Fruit fly (Drosophila melanogaster) whole organism, adult: ENCODE results near the gene Dcps.

Source experiments
- CG11617 ChIP-seq: fragments of 200-800 bp; sonication (Bioruptor generic); optimal IDR thresholded peaks from 2 replicates; lab custom pipeline; 2017; ENCODE audit warnings: mild to moderate bottlenecking, missing biosample characterization, missing genetic modification reagents, missing genetic modification characterization
- CG12768 ChIP-seq: fragments of 200-800 bp; sonication (Bioruptor generic); optimal IDR thresholded peaks from 2 replicates; lab custom pipeline; 2017; ENCODE audit warnings: missing biosample characterization, missing genetic modification characterization, mild to moderate bottlenecking, moderate library complexity, missing genetic modification reagents
- CG14711 ChIP-seq: fragments of 200-800 bp; sonication (Bioruptor generic); optimal IDR thresholded peaks from 2 replicates; lab custom pipeline; 2018; ENCODE audit warnings: missing biosample characterization, mild to moderate bottlenecking, missing genetic modification characterization, moderate library complexity
- CG1620 ChIP-seq: fragments of 200-800 bp; sonication (Bioruptor generic); optimal IDR thresholded peaks from 2 replicates; lab custom pipeline; 2016; ENCODE audit warnings: missing biosample characterization, missing genetic modification characterization
- CG33017 ChIP-seq: fragments of 200-800 bp; sonication (Bioruptor generic); optimal IDR thresholded peaks from 2 replicates; lab custom pipeline; 2018; ENCODE audit warnings: missing biosample characterization, mild to moderate bottlenecking, missing genetic modification characterization, moderate library complexity
- CG5204 ChIP-seq: fragments of 200-800 bp; sonication (Bioruptor generic); optimal IDR thresholded peaks from 2 replicates; lab custom pipeline; 2016; ENCODE audit warnings: missing biosample characterization, missing genetic modification characterization
- CG7045 ChIP-seq: fragments of 200-800 bp; sonication (Bioruptor generic); optimal IDR thresholded peaks from 2 replicates; lab custom pipeline; 2017; ENCODE audit warnings: missing biosample characterization, mild to moderate bottlenecking, missing genetic modification characterization
- CG7101 ChIP-seq: fragments of 200-800 bp; sonication (Bioruptor generic); optimal IDR thresholded peaks from 2 replicates; lab custom pipeline; 2018; ENCODE audit warnings: missing biosample characterization, mild to moderate bottlenecking, missing genetic modification characterization, moderate library complexity
- Clk ChIP-seq: fragments of 200-800 bp; sonication (Bioruptor generic); optimal IDR thresholded peaks from 2 replicates; lab custom pipeline; 2017; ENCODE audit warnings: missing biosample characterization, missing genetic modification characterization
- Crg-1 ChIP-seq: fragments of 200-800 bp; sonication (Bioruptor generic); optimal IDR thresholded peaks from 2 replicates; lab custom pipeline; 2016; ENCODE audit warnings: missing biosample characterization, missing genetic modification characterization
- Hr96 ChIP-seq: fragments of 200-800 bp; sonication (Bioruptor generic); optimal IDR thresholded peaks from 2 replicates; lab custom pipeline; 2016; ENCODE audit warnings: missing biosample characterization, missing genetic modification characterization
- Mnt ChIP-seq: fragments of 200-800 bp; sonication (Bioruptor generic); optimal IDR thresholded peaks from 2 replicates; lab custom pipeline; 2016; ENCODE audit warnings: missing biosample characterization, mild to moderate bottlenecking, missing genetic modification characterization
- bab1 ChIP-seq: fragments of 200-800 bp; sonication (Bioruptor generic); optimal IDR thresholded peaks from 3 replicates; lab custom pipeline; 2019; ENCODE audit warnings: missing biosample characterization, mild to moderate bottlenecking, missing genetic modification characterization, moderate library complexity
- cic ChIP-seq: fragments of 200-800 bp; sonication (Bioruptor generic); optimal IDR thresholded peaks from 2 replicates; lab custom pipeline; 2017; ENCODE audit warnings: missing biosample characterization, mild to moderate bottlenecking, missing genetic modification characterization, moderate library complexity
- cnc ChIP-seq, 2 experiments: fragments of >200 bp; optimal IDR thresholded peaks; 2 replicates each; lab custom pipeline; 2017
- kay ChIP-seq: fragments of 200-800 bp; sonication (Bioruptor generic); peaks from one replicate; lab custom pipeline; 2016; ENCODE audit warnings: missing biosample characterization, missing genetic modification characterization, borderline replicate concordance
- ovo ChIP-seq: fragments of 200-800 bp; sonication (Bioruptor generic); optimal IDR thresholded peaks from 2 replicates; lab custom pipeline; 2016; ENCODE audit warnings: missing biosample characterization, missing genetic modification characterization
- pad ChIP-seq: fragments of 200-800 bp; sonication (Bioruptor generic); optimal IDR thresholded peaks from 3 replicates; lab custom pipeline; 2017; ENCODE audit warnings: missing biosample characterization, missing genetic modification characterization, mild to moderate bottlenecking, moderate library complexity, missing genetic modification reagents
- tj ChIP-seq: fragments of 200-800 bp; sonication (Bioruptor generic); optimal IDR thresholded peaks from 3 replicates; lab custom pipeline; 2017; ENCODE audit warnings: missing biosample characterization, mild to moderate bottlenecking, missing genetic modification characterization, moderate library complexity
- toe ChIP-seq: fragments of 200-800 bp; sonication (Bioruptor generic); optimal IDR thresholded peaks from 2 replicates; lab custom pipeline; 2016; ENCODE audit warnings: missing biosample characterization, missing genetic modification characterization

The Dcps gene

DNA sequence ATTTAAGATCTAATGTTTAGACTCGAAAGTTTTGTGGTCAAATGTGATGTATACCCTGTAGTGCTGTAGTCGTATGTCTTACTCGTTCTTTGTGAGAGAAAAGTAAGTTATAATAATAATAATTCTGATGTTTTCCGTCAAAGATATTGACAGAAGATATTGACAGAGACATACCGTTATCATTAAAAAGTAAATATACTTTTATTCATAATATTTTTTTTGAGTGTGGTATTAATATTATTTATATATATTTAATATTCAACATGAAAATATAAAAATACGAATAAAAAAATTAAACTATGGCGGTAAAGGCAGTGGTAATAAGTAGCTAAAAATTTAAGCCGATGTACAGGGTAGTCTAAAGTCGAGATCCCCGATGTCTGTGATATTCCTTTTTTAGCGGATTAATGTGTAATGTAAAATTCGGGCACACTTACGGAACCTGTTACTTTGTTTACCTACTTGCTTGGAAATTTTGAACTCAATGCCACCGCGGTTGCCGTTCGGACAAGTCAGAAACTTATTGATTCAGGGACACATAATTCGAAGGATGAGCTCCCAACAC is 18.2 kb downstream of the Dcps start, which contains the start of the genes CG2100 and CG1236:
Gene CG2100 (minus strand): TSS at position 51 of the 565 bp plus-strand sequence.
Gene CG1236 (plus strand): TSS at position 444 of the 565 bp plus-strand sequence.
- TF ChIP-seq CG14711 (tag; lab: Kevin White, UChicago) (peak; percentile 76), Mnt (GFP tag; lab: Kevin White, UChicago) (peak; percentile 4), kay (GFP tag; lab: Kevin White, UChicago) (no peak), ovo (GFP tag; lab: Kevin White, UChicago) (peak; percentile 52), toe (GFP tag; lab: Kevin White, UChicago) (no peak), tj (peak; percentile 61), CG33017 (tag; lab: Kevin White, UChicago) (peak; percentile 80), CG7045 (GFP tag; lab: Kevin White, UChicago) (peak; percentile 81), CG12768 (GFP tag; lab: Kevin White, UChicago) (peak; percentile 69), CG11617 (GFP tag; lab: Kevin White, UChicago) (peak; percentile 91), CG5204 (GFP tag; lab: Kevin White, UChicago) (no peak), pad (GFP tag; lab: Kevin White, UChicago) (peak; percentile 67), CG1620 (GFP tag; lab: Kevin White, UChicago) (peak; percentile 22), Crg-1 (peak; percentile 33), CG7101 (tag; lab: Kevin White, UChicago) (peak; percentile 80), Hr96 (GFP tag; lab: Kevin White, UChicago) (no peak), cic (peak; percentile 18), cnc (optimal IDR thresholded peaks at IDR 0.05; lab: Kevin White, UChicago) (no peak), Clk (GFP tag; lab: Kevin White, UChicago) (no peak), bab1 (GFP tag; lab: Kevin White, UChicago) (peak; percentile 73)

- TF ChIP-seq pad (GFP tag; lab: Kevin White, UChicago) (no peak), toe (GFP tag; lab: Kevin White, UChicago) (no peak), ovo (GFP tag; lab: Kevin White, UChicago) (peak; percentile 14), CG7045 (GFP tag; lab: Kevin White, UChicago) (no peak), CG7101 (tag; lab: Kevin White, UChicago) (no peak), kay (GFP tag; lab: Kevin White, UChicago) (no peak), CG11617 (GFP tag; lab: Kevin White, UChicago) (no peak), Hr96 (GFP tag; lab: Kevin White, UChicago) (no peak), cnc (optimal IDR thresholded peaks at IDR 0.05; lab: Kevin White, UChicago) (no peak)
Observed at dm6 chr3R:5733181-5733580, 21.4 kb downstream of the Dcps start, which contains the start of gene CG1239. Gene CG1239 (plus strand): TSS chr3R:5733513.

DNA sequence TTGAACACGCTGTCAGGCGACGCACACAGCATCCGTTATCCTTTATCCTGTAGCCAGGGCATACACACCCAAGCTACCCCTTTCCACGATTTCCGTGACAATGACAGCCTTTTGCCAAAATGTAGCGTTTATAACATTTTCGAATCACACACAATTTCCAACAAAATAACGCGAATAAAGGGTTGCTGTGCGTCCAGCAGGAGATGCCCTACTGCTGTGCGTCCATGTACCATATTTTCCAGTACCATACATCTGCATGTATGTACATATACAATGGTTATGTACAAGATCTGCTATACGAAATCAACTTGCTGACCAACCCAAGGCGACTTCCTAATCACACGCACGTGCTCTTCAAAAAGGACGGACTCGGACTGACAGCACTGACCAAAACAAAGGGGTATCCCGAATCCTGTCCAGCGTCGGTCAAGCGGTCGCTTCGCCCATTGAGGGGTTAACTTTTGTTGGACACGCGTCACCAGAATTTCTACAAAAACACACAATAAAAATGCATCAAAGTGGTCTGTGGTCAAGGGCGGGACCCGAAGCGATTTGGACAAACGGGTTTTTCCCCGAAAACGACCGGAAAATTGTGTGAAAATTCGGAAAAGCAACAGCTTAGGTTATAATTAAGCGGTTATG is 26.7 kb downstream of the Dcps start:
- no peak for TF ChIP-seq CG1620 (GFP tag; lab: Kevin White, UChicago)
- no peak for TF ChIP-seq Crg-1
- TF ChIP-seq CG7045 (GFP tag; lab: Kevin White, UChicago): no peak
- TF ChIP-seq ovo (GFP tag; lab: Kevin White, UChicago): no peak
- no peak for TF ChIP-seq CG7101 (tag; lab: Kevin White, UChicago)
- no peak for TF ChIP-seq CG12768 (GFP tag; lab: Kevin White, UChicago)
- no peak for TF ChIP-seq CG33017 (tag; lab: Kevin White, UChicago)
- no peak for TF ChIP-seq Hr96 (GFP tag; lab: Kevin White, UChicago)
- TF ChIP-seq CG14711 (tag; lab: Kevin White, UChicago): no peak
- TF ChIP-seq kay (GFP tag; lab: Kevin White, UChicago): no peak
- TF ChIP-seq pad (GFP tag; lab: Kevin White, UChicago): no peak
- no peak for TF ChIP-seq cic
- TF ChIP-seq CG11617 (GFP tag; lab: Kevin White, UChicago): no peak
- no peak for TF ChIP-seq Clk (GFP tag; lab: Kevin White, UChicago)
- TF ChIP-seq cnc (optimal IDR thresholded peaks at IDR 0.05; lab: Kevin White, UChicago): no peak
- TF ChIP-seq CG5204 (GFP tag; lab: Kevin White, UChicago): no peak
- no peak for TF ChIP-seq Mnt (GFP tag; lab: Kevin White, UChicago)
- no peak for TF ChIP-seq toe (GFP tag; lab: Kevin White, UChicago)

DNA sequence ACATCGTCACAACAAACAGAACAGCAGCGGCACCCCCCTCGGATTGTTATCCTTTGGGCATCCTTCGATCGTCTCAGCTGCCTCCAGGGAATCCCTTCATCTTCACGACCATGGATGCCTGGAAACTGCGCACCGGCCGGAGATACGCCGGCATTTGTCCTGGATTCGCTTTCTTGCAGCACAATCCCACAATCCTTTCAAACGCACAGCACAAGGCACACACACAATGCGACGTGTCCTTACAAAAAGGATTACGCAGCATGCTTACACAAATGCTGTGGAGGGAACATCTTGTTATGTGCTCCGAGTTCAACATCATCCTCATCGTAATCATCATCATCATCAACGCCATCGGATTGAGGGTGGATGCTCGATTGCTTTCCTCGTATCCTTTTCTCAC is 31.5 kb downstream of the Dcps start:
- TF ChIP-seq Mnt (GFP tag; lab: Kevin White, UChicago) (no peak), pad (GFP tag; lab: Kevin White, UChicago) (no peak), cnc (optimal IDR thresholded peaks at IDR 0.05; lab: Kevin White, UChicago) (no peak), CG11617 (GFP tag; lab: Kevin White, UChicago) (no peak), Crg-1 (no peak)

DNA sequence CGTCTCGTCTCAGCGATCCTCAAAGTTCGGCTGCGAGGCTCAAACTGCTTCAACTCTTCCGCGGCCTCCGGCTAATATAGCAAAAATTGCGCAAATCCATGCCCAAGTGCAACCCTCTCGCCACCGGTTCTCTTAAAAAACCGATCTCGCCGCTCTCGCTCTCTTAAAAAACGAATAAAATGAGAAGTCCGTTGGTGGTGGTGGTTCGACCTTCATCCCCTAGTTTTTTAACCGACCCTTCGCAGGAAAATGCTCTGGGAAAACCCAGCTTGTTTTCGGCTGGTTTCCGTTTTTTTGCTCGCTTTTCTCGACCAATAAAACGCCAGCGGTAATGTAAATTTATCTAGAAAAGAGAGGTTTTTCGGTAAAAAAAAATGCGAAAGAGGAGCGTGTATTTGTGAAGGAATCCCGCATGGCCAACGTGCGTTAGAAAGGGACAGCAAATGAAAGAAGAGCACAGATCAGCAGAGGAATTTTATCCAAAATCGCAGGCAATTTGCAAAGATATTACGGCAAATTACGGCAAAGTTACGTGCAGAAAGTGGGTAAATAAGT is 37.7 kb downstream of the Dcps start, which contains the start of gene cas:
Gene cas (minus strand): TSS at position 51 of the 555 bp plus-strand sequence.
- TF ChIP-seq Hr96 (GFP tag; lab: Kevin White, UChicago) (no peak), cnc (optimal IDR thresholded peaks at IDR 0.05; lab: Kevin White, UChicago) (no peak), kay (GFP tag; lab: Kevin White, UChicago) (no peak), Crg-1 (no peak), CG14711 (tag; lab: Kevin White, UChicago) (no peak), Clk (GFP tag; lab: Kevin White, UChicago) (no peak), toe (GFP tag; lab: Kevin White, UChicago) (no peak), CG7101 (tag; lab: Kevin White, UChicago) (no peak), ovo (GFP tag; lab: Kevin White, UChicago) (no peak), CG12768 (GFP tag; lab: Kevin White, UChicago) (no peak), Mnt (GFP tag; lab: Kevin White, UChicago) (no peak), CG11617 (GFP tag; lab: Kevin White, UChicago) (no peak), CG1620 (GFP tag; lab: Kevin White, UChicago) (no peak), CG33017 (tag; lab: Kevin White, UChicago) (no peak), tj (no peak)
